Fruit fly (Drosophila melanogaster): ENCODE data around the gene CG6592.

DNA sequence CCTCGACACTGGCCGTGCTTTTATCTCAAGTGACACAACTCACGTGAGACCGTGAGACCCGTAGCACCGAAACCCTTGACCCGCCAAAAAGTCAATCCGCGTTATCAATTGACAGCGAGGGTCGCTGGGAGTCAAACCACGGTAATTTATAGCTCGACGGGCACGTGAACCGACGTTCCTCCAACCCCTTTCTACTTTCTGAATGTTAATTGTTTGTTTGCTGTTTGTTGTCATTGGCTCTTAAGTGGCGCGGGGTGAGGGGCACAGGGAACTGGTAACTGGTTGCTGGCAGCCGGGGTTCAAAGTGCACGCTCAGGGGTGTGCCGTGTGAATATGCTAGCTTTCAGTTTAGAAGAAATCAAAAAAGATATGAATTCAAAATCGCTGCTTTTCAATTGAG is 47.3 kb downstream of the CG6592 start:
- TF ChIP-seq CG8478 (optimal IDR thresholded peaks at IDR 0.05) (no peak), CTCF (optimal IDR thresholded peaks at IDR 0.05) (no peak)

Measured in S2 (cell line).